Fruit fly (Drosophila melanogaster): ENCODE data around the gene Naa20B.

The Naa20B gene

DNA sequence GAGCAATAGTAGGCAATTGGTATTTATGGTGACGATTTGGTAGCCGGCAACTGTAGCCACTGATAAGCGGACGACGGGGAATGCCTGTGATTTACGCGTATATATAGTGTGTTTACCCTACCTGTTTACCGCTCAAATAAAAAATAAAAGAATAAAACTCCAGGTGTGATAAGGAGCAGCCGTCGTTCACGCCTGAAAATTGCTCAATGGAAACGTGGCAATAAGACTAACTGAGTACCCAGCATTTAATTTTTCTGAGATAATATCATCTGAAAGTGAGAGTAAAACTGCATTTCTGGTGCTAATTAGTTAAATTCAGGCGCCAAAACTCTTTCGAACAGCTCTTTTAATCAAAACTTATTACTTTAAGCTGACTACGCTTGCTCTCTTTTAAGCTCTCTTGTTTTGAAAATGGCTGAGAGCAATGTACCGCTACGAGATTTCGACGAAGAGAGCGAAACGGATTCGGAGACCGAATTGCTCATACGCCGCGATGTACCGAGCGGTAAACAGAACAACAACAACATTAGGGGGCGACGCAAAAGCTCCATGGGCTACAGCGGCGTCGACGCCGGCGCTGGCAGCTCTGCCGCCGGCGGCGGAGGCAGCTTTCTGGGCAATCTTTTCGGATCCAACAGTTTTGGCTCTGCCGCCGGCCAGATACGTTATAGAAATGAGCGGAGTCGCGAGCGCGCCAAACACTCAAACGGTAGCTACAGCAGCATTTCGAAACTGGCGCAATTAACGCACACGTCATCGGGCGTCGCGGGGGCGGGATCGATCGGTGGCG is 33.2 kb downstream of the Naa20B start (continued):
- TF ChIP-seq Camta (GFP tag; optimal IDR thresholded peaks at IDR 0.05) (peak; percentile 70), wor (GFP tag; IDR thresholded peaks at IDR 0.05) (no peak), CG5180 (GFP tag; optimal IDR thresholded peaks at IDR 0.05) (peak; percentile 83), grn (GFP tag; optimal IDR thresholded peaks at IDR 0.05) (peak; percentile 60), HmgD (GFP tag; optimal IDR thresholded peaks at IDR 0.05) (no peak), CG10209 (GFP tag; optimal IDR thresholded peaks at IDR 0.05) (peak; percentile 65), Dip3 (GFP tag; optimal IDR thresholded peaks at IDR 0.05) (no peak), CG7372 (GFP tag; IDR thresholded peaks at IDR 0.05) (peak; percentile 29; the same call in 1 of the 2 replicates), CG8290 (GFP tag; optimal IDR thresholded peaks at IDR 0.05) (no peak), CG8290 (tag; optimal IDR thresholded peaks at IDR 0.05) (peak in 1 of 2 experiments; percentile 96), CG17612 (GFP tag; IDR thresholded peaks at IDR 0.05) (no peak), hth (optimal IDR thresholded peaks at IDR 0.05) (no peak), HLH4C (GFP tag; IDR thresholded peaks at IDR 0.05; ENCODE audit: partially characterized antibody) (peak; percentile 52; the same call in 1 of the 3 replicates), CG2202 (tag; optimal IDR thresholded peaks at IDR 0.05) (peak; percentile 70), ap (GFP tag; IDR thresholded peaks at IDR 0.05) (peak; percentile 67), Myb (GFP tag; optimal IDR thresholded peaks at IDR 0.05) (no peak), Bteb2 (GFP tag; optimal IDR thresholded peaks at IDR 0.05) (peak; percentile 63), BEAF-32 (GFP tag; optimal IDR thresholded peaks at IDR 0.05) (no peak), CG8924 (tag; optimal IDR thresholded peaks at IDR 0.05) (peak; percentile 74), sug (tag; optimal IDR thresholded peaks at IDR 0.05) (peak; percentile 81), Dll (GFP tag; IDR thresholded peaks at IDR 0.05; ENCODE audit: partially characterized antibody) (peak; percentile 66; the same call in 3 of the 4 replicates), Fer1 (GFP tag; optimal IDR thresholded peaks at IDR 0.05) (peak; percentile 87), phol (tag; optimal IDR thresholded peaks at IDR 0.05) (no peak), CG15514 (GFP tag; optimal IDR thresholded peaks at IDR 0.05) (peak; percentile 75), CG3281 (GFP tag; optimal IDR thresholded peaks at IDR 0.05) (peak; percentile 90), GATAe (GFP tag; conservative IDR thresholded peaks at IDR 0.05) (peak; percentile 65), sc (optimal IDR thresholded peaks at IDR 0.05) (no peak), sc (GFP tag; optimal IDR thresholded peaks at IDR 0.05) (peak; percentile 54), Fer2 (tag; optimal IDR thresholded peaks at IDR 0.05) (peak; percentile 81), Dfd (GFP tag; optimal IDR thresholded peaks at IDR 0.05) (no peak), E2f1 (GFP tag; IDR thresholded peaks at IDR 0.05) (0 out of 2 replicates have a peak, but pooled peaks have one; percentile 6), sisA (GFP tag; IDR thresholded peaks at IDR 0.05) (no peak), Hmx (GFP tag; optimal IDR thresholded peaks at IDR 0.05) (no peak), trem (tag; optimal IDR thresholded peaks at IDR 0.05) (no peak), Xrp1 (GFP tag; IDR thresholded peaks at IDR 0.05) (peak; percentile 72), Mrtf (GFP tag; IDR thresholded peaks at IDR 0.05) (no peak), Mad (GFP tag; optimal IDR thresholded peaks at IDR 0.05) (peak; percentile 42), CG3726 (GFP tag; IDR thresholded peaks at IDR 0.05) (peak; percentile 74; the same call in 1 of the 3 replicates), CG15696 (tag; optimal IDR thresholded peaks at IDR 0.05) (peak; percentile 35), CG4854 (GFP tag; optimal IDR thresholded peaks at IDR 0.05) (peak; percentile 30), CG7556 (GFP tag; optimal IDR thresholded peaks at IDR 0.05) (peak; percentile 55), CTCF (GFP tag; optimal IDR thresholded peaks at IDR 0.05) (peak; percentile 61), pzg (GFP tag; optimal IDR thresholded peaks at IDR 0.05) (no peak), CG3995 (GFP tag; optimal IDR thresholded peaks at IDR 0.05) (no peak), stwl (tag; optimal IDR thresholded peaks at IDR 0.05) (no peak), CG18599 (GFP tag; optimal IDR thresholded peaks at IDR 0.05) (peak; percentile 85), Tbp (GFP tag; optimal IDR thresholded peaks at IDR 0.05) (no peak), Gug (GFP tag; IDR thresholded peaks at IDR 0.05) (no peak), tap (tag; optimal IDR thresholded peaks at IDR 0.05) (peak; percentile 83), cad (GFP tag; optimal IDR thresholded peaks at IDR 0.05) (no peak), CG12219 (GFP tag; optimal IDR thresholded peaks at IDR 0.05) (peak; percentile 77)

Data from whole organism, embryonic.